Fruit fly (Drosophila melanogaster) whole organism, embryonic: ENCODE data around the gene CG3448.

ENCODE experiments used
- Blimp-1 ChIP-seq: fragments of 200-800 bp; sonication (Bioruptor generic); optimal IDR thresholded peaks from 3 replicates; lab custom pipeline; 2018; ENCODE audit warnings: missing biosample characterization, missing genetic modification characterization, mild to moderate bottlenecking, moderate library complexity, missing genetic modification reagents
- CG10959 ChIP-seq: fragments of 200-800 bp; sonication (Bioruptor generic); IDR thresholded peaks from 2 replicates; pipeline ENCODE4 v1.3.6; 2022; ENCODE audit warnings: missing biosample characterization, missing genetic modification characterization
- CG10979 ChIP-seq: fragments of 200-800 bp; sonication (Bioruptor generic); optimal IDR thresholded peaks from 2 replicates; lab custom pipeline; 2018; ENCODE audit warnings: missing biosample characterization, mild to moderate bottlenecking, missing genetic modification characterization, moderate library complexity
- CG11504 ChIP-seq: fragments of 200-800 bp; sonication (Bioruptor generic); optimal IDR thresholded peaks from 3 replicates; lab custom pipeline; 2019; ENCODE audit warnings: missing biosample characterization, mild to moderate bottlenecking, missing genetic modification characterization, moderate library complexity
- CG11696 ChIP-seq: fragments of 200-800 bp; sonication (Bioruptor generic); IDR thresholded peaks from 2 replicates; pipeline ENCODE4 v1.3.6; 2022; ENCODE audit warnings: missing biosample characterization, missing genetic modification characterization
- CG12391 ChIP-seq: fragments of 200-800 bp; sonication (Bioruptor generic); optimal IDR thresholded peaks from 3 replicates; lab custom pipeline; 2018; ENCODE audit warnings: missing biosample characterization, mild to moderate bottlenecking, missing genetic modification characterization, moderate library complexity
- CG12942 ChIP-seq: fragments of 200-800 bp; sonication (Bioruptor generic); optimal IDR thresholded peaks from 3 replicates; lab custom pipeline; 2016; ENCODE audit warnings: missing biosample characterization, missing genetic modification characterization
- CG13296 ChIP-seq: fragments of 200-800 bp; sonication (Bioruptor generic); optimal IDR thresholded peaks from 3 replicates; lab custom pipeline; 2018; ENCODE audit warnings: missing biosample characterization, mild to moderate bottlenecking, missing genetic modification characterization
- CG14014 ChIP-seq: fragments of 200-800 bp; sonication (Bioruptor generic); IDR thresholded peaks from 2 replicates; pipeline ENCODE4 v1.3.6; 2022; ENCODE audit warnings: missing biosample characterization, missing genetic modification characterization
- CG1603 ChIP-seq: fragments of 200-800 bp; sonication (Bioruptor generic); optimal IDR thresholded peaks from 2 replicates; lab custom pipeline; 2019; ENCODE audit warnings: missing biosample characterization, mild to moderate bottlenecking, missing genetic modification characterization, moderate library complexity
- CG17359 ChIP-seq: fragments of 200-800 bp; sonication (Bioruptor generic); optimal IDR thresholded peaks from 3 replicates; lab custom pipeline; 2018; ENCODE audit warnings: missing biosample characterization, mild to moderate bottlenecking, missing genetic modification characterization, moderate library complexity
- CG17829 ChIP-seq: fragments of 200-800 bp; optimal IDR thresholded peaks from 2 replicates; lab custom pipeline; 2019; ENCODE audit warnings: missing biosample characterization, mild to moderate bottlenecking, missing genetic modification characterization, moderate library complexity
- CG17912 ChIP-seq: fragments of 200-800 bp; sonication (Bioruptor generic); optimal IDR thresholded peaks from 2 replicates; lab custom pipeline; 2018; ENCODE audit warnings: missing biosample characterization, mild to moderate bottlenecking, missing genetic modification characterization
- CG2129 ChIP-seq: fragments of 200-800 bp; sonication (Bioruptor generic); IDR thresholded peaks from 2 replicates; pipeline ENCODE4 v1.3.6; 2022; ENCODE audit warnings: missing biosample characterization, missing genetic modification characterization; ENCODE audit not compliant: partially characterized antibody
- CG2678 ChIP-seq: fragments of 200-800 bp; sonication (Bioruptor generic); optimal IDR thresholded peaks from 3 replicates; lab custom pipeline; 2019; ENCODE audit warnings: missing biosample characterization, mild to moderate bottlenecking, missing genetic modification characterization, moderate library complexity
- CG2712 ChIP-seq: fragments of 200-800 bp; optimal IDR thresholded peaks from 3 replicates; lab custom pipeline; 2019; ENCODE audit warnings: missing biosample characterization, mild to moderate bottlenecking, missing genetic modification characterization, moderate library complexity
- CG31365 ChIP-seq: fragments of 200-800 bp; sonication (Bioruptor generic); optimal IDR thresholded peaks from 2 replicates; lab custom pipeline; 2018; ENCODE audit warnings: missing biosample characterization, mild to moderate bottlenecking, missing genetic modification characterization
- CG3847 ChIP-seq: fragments of 200-800 bp; sonication (Bioruptor generic); IDR thresholded peaks from 2 replicates; pipeline ENCODE4 v1.3.6; 2022; ENCODE audit warnings: missing biosample characterization, missing genetic modification characterization
- CG42726 ChIP-seq: fragments of 200-800 bp; sonication (Bioruptor generic); IDR thresholded peaks from 2 replicates; pipeline ENCODE4 v1.3.6; 2022; ENCODE audit warnings: missing biosample characterization, missing genetic modification characterization; ENCODE audit not compliant: partially characterized antibody
- CG4282 ChIP-seq: fragments of 200-800 bp; sonication (Bioruptor generic); optimal IDR thresholded peaks from 2 replicates; lab custom pipeline; 2016; ENCODE audit warnings: missing biosample characterization, missing genetic modification characterization
- CG4328 ChIP-seq: fragments of 200-800 bp; sonication (Bioruptor generic); optimal IDR thresholded peaks from 3 replicates; lab custom pipeline; 2017; ENCODE audit warnings: missing biosample characterization, missing genetic modification reagents, missing genetic modification characterization
- CG9215 ChIP-seq: fragments of 200-800 bp; sonication (Bioruptor generic); IDR thresholded peaks from 2 replicates; pipeline ENCODE4 v1.3.6; 2022; ENCODE audit warnings: missing biosample characterization, missing genetic modification characterization
- Drgx ChIP-seq: fragments of 200-800 bp; sonication (Bioruptor generic); IDR thresholded peaks from 2 replicates; pipeline ENCODE4 v1.3.6; 2022; ENCODE audit warnings: missing biosample characterization, missing genetic modification characterization
- Fer3 ChIP-seq: fragments of 200-800 bp; sonication (Bioruptor generic); optimal IDR thresholded peaks from 2 replicates; lab custom pipeline; 2018; ENCODE audit warnings: missing biosample characterization, mild to moderate bottlenecking, missing genetic modification characterization, moderate library complexity
- H15 ChIP-seq: fragments of 200-800 bp; sonication (Bioruptor generic); IDR thresholded peaks from 3 replicates; pipeline ENCODE4 v1.3.6; 2022; ENCODE audit warnings: missing biosample characterization, missing genetic modification characterization
- Hmr ChIP-seq: fragments of 200-800 bp; sonication (Bioruptor generic); optimal IDR thresholded peaks from 3 replicates; lab custom pipeline; 2017; ENCODE audit warnings: mild to moderate bottlenecking, missing biosample characterization, missing genetic modification reagents, missing genetic modification characterization
- Mes4 ChIP-seq: fragments of 200-800 bp; sonication (Bioruptor generic); optimal IDR thresholded peaks from 2 replicates; lab custom pipeline; 2016; ENCODE audit warnings: missing biosample characterization, missing genetic modification characterization
- Oli ChIP-seq: fragments of 200-800 bp; sonication (Bioruptor generic); optimal IDR thresholded peaks from 2 replicates; lab custom pipeline; 2018; ENCODE audit warnings: missing biosample characterization, mild to moderate bottlenecking, missing genetic modification characterization, moderate library complexity
- Sox100B ChIP-seq: fragments of 200-800 bp; sonication (Bioruptor generic); optimal IDR thresholded peaks from 3 replicates; lab custom pipeline; 2018; ENCODE audit warnings: missing biosample characterization, mild to moderate bottlenecking, missing genetic modification characterization
- Sox102F ChIP-seq: fragments of 200-800 bp; sonication (Bioruptor generic); optimal IDR thresholded peaks from 2 replicates; lab custom pipeline; 2018; ENCODE audit warnings: missing biosample characterization, mild to moderate bottlenecking, missing genetic modification characterization, moderate library complexity
- Trl ChIP-seq, 3 experiments: fragments of >200 bp in 2 of 3; fragments of 200-800 bp in 1 of 3; sonication (Bioruptor generic) in 1 of 3; optimal IDR thresholded peaks; 2 replicates in 1 of 3; 3 replicates in 2 of 3; lab custom pipeline; 2016 to 2017; ENCODE audit warnings: missing biosample characterization in 1 of 3, missing genetic modification characterization in 1 of 3
- grau ChIP-seq: fragments of 200-800 bp; optimal IDR thresholded peaks from 3 replicates; lab custom pipeline; 2019; ENCODE audit warnings: missing biosample characterization, mild to moderate bottlenecking, missing genetic modification characterization, moderate library complexity
- gt ChIP-seq: fragments of 200-800 bp; sonication (Bioruptor generic); IDR thresholded peaks from 2 replicates; pipeline ENCODE4 v1.3.6; 2022; ENCODE audit warnings: missing biosample characterization, missing genetic modification characterization
- ham ChIP-seq: fragments of 200-800 bp; sonication (Bioruptor generic); IDR thresholded peaks from 2 replicates; pipeline ENCODE4 v1.3.6; 2022; ENCODE audit warnings: missing biosample characterization, missing genetic modification characterization
- ken ChIP-seq: fragments of 200-800 bp; sonication (Bioruptor generic); IDR thresholded peaks from 3 replicates; pipeline ENCODE4 v1.3.6; 2022; ENCODE audit warnings: missing biosample characterization, missing genetic modification characterization
- klu ChIP-seq: fragments of 200-800 bp; sonication (Bioruptor generic); IDR thresholded peaks from 2 replicates; pipeline ENCODE4 v1.3.6; 2022; ENCODE audit warnings: missing biosample characterization, missing genetic modification characterization
- lov ChIP-seq, 2 experiments: fragments of 200-800 bp in 1 of 2; fragments of >200 bp in 1 of 2; sonication (Bioruptor generic) in 1 of 2; IDR thresholded peaks in 1 of 2; optimal IDR thresholded peaks in 1 of 2; 2 replicates in 1 of 2; 3 replicates in 1 of 2; pipeline versions ENCODE4 v1.3.6 to Lab custom; 2017 to 2022; ENCODE audit warnings: missing biosample characterization in 1 of 2, missing genetic modification characterization in 1 of 2
- nmo ChIP-seq: fragments of 200-800 bp; sonication (Bioruptor generic); optimal IDR thresholded peaks from 2 replicates; lab custom pipeline; 2018; ENCODE audit warnings: missing biosample characterization, mild to moderate bottlenecking, missing genetic modification characterization, moderate library complexity
- odd ChIP-seq: fragments of 200-800 bp; sonication (Bioruptor generic); optimal IDR thresholded peaks from 2 replicates; lab custom pipeline; 2017; ENCODE audit warnings: missing biosample characterization, mild to moderate bottlenecking, missing genetic modification characterization
- phol ChIP-seq: fragments of 200-800 bp; sonication (Bioruptor generic); optimal IDR thresholded peaks from 3 replicates; lab custom pipeline; 2018; ENCODE audit warnings: missing biosample characterization, mild to moderate bottlenecking, missing genetic modification characterization, moderate library complexity
- pum ChIP-seq: fragments of 200-800 bp; sonication (Bioruptor generic); optimal IDR thresholded peaks from 2 replicates; lab custom pipeline; 2016; ENCODE audit warnings: missing biosample characterization, missing genetic modification characterization
- shn ChIP-seq: fragments of 200-800 bp; sonication (Bioruptor generic); optimal IDR thresholded peaks from 3 replicates; lab custom pipeline; 2016; ENCODE audit warnings: missing biosample characterization, missing genetic modification characterization
- slou ChIP-seq: fragments of 200-800 bp; sonication (Bioruptor generic); optimal IDR thresholded peaks from 3 replicates; lab custom pipeline; 2016; ENCODE audit warnings: missing biosample characterization, missing genetic modification characterization
- so ChIP-seq: fragments of 200-800 bp; sonication (Bioruptor generic); IDR thresholded peaks from 3 replicates; pipeline ENCODE4 v1.3.6; 2022; ENCODE audit warnings: missing biosample characterization, missing genetic modification characterization
- stc ChIP-seq: fragments of 200-800 bp; sonication (Bioruptor generic); IDR thresholded peaks from 2 replicates; pipeline ENCODE4 v1.3.6; 2022; ENCODE audit warnings: missing biosample characterization, missing genetic modification characterization
- tio ChIP-seq: fragments of 200-800 bp; sonication (Bioruptor generic); optimal IDR thresholded peaks from 2 replicates; lab custom pipeline; 2017; ENCODE audit warnings: missing biosample characterization, missing genetic modification characterization, inconsistent platforms
- tup ChIP-seq: fragments of 200-800 bp; sonication (Bioruptor generic); optimal IDR thresholded peaks from 2 replicates; lab custom pipeline; 2016; ENCODE audit warnings: missing biosample characterization, mild to moderate bottlenecking, missing genetic modification characterization, moderate library complexity
- unpg ChIP-seq: fragments of 200-800 bp; sonication (Bioruptor generic); optimal IDR thresholded peaks from 3 replicates; lab custom pipeline; 2018; ENCODE audit warnings: missing biosample characterization, mild to moderate bottlenecking, missing genetic modification characterization, moderate library complexity
- vnd ChIP-seq: fragments of 200-800 bp; sonication (Bioruptor generic); IDR thresholded peaks from 3 replicates; pipeline ENCODE4 v1.3.6; 2022; ENCODE audit warnings: missing biosample characterization, missing genetic modification characterization; ENCODE audit not compliant: partially characterized antibody
- vvl ChIP-seq: fragments of 200-800 bp; sonication (Bioruptor generic); IDR thresholded peaks from 2 replicates; pipeline ENCODE4 v1.3.6; 2022; ENCODE audit warnings: missing biosample characterization, missing genetic modification characterization

CG3448 gene

DNA sequence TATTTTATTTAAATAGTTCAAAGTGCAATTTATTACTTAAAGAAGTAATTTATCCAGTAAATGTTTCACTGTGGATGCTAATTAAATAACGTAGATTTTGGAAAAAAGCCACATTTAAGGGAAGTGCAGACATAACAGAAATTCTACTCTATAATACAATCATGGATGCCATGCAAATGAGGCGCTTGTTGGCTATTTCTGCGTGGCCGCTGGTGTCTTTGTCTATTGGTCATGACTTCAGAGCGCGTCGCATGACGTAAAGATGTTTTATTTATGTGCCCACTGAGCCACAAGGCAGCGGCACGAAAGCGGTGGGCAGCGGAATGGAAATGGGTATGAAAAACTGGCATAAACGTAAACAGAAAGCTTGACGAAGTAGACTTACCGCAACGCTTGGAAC is 25.5 kb downstream of the CG3448 start (continued):
- no peak for TF ChIP-seq gt (GFP tag; lab: Robert Waterston, UW)
- peak; percentile 14 for TF ChIP-seq Hmr
- no peak for TF ChIP-seq tio (GFP tag; lab: Kevin White, UChicago)
- no peak for TF ChIP-seq CG17912 (GFP tag; lab: Kevin White, UChicago)
- no peak for TF ChIP-seq shn (GFP tag; lab: Kevin White, UChicago)
- TF ChIP-seq vnd (GFP tag; lab: Robert Waterston, UW), result no peak
- TF ChIP-seq Fer3, result no peak
- peak; percentile 25; the same call in 1 of the 2 replicates for TF ChIP-seq Drgx (GFP tag; lab: Robert Waterston, UW)
- TF ChIP-seq CG17359 (tag; lab: Kevin White, UChicago), result peak; percentile 35
- TF ChIP-seq CG9215 (GFP tag; lab: Robert Waterston, UW), result no peak
- TF ChIP-seq CG12942, result no peak
- TF ChIP-seq lov (optimal IDR thresholded peaks at IDR 0.05; lab: Kevin White, UChicago), result no peak
- no peak for TF ChIP-seq lov (GFP tag; IDR thresholded peaks at IDR 0.05; lab: Robert Waterston, UW)
- peak; percentile 42 for TF ChIP-seq Sox100B (GFP tag; lab: Kevin White, UChicago)
- peak; percentile 22 for TF ChIP-seq CG2712 (tag; lab: Kevin White, UChicago)
- no peak for TF ChIP-seq H15 (GFP tag; lab: Robert Waterston, UW)
- TF ChIP-seq ken, result 0 out of 3 replicates have a peak, but pooled peaks have one; percentile 17
- no peak for TF ChIP-seq CG4282
- no peak for TF ChIP-seq CG17829 (tag; lab: Kevin White, UChicago)
- no peak for TF ChIP-seq klu
- TF ChIP-seq vvl (GFP tag; lab: Robert Waterston, UW), result peak; percentile 76
- peak; percentile 48 for TF ChIP-seq CG11504 (tag; lab: Kevin White, UChicago)
- TF ChIP-seq CG31365 (tag; lab: Kevin White, UChicago), result no peak
- TF ChIP-seq CG10979 (tag; lab: Kevin White, UChicago), result peak; percentile 12
- peak; percentile 18 for TF ChIP-seq unpg (GFP tag; lab: Kevin White, UChicago)
- peak; percentile 82 for TF ChIP-seq CG11696
- no peak for TF ChIP-seq Mes4 (GFP tag; lab: Kevin White, UChicago)
- TF ChIP-seq CG42726 (GFP tag; lab: Robert Waterston, UW), result no peak
- TF ChIP-seq grau (tag; lab: Kevin White, UChicago), result peak; percentile 35
- no peak for TF ChIP-seq CG1603 (tag; lab: Kevin White, UChicago)
- peak; percentile 32 for TF ChIP-seq CG2678 (tag; lab: Kevin White, UChicago)
- TF ChIP-seq CG3847 (GFP tag; lab: Robert Waterston, UW), result no peak
- TF ChIP-seq odd (GFP tag; lab: Kevin White, UChicago), result no peak
- TF ChIP-seq so (GFP tag; lab: Robert Waterston, UW), result no peak
- peak; percentile 32 for TF ChIP-seq CG4328
- no peak for TF ChIP-seq CG12391
- no peak for TF ChIP-seq slou (GFP tag; lab: Kevin White, UChicago)
- peak; percentile 32 for TF ChIP-seq Sox102F (GFP tag; lab: Kevin White, UChicago)
- TF ChIP-seq phol (tag; lab: Kevin White, UChicago), result peak; percentile 16
- TF ChIP-seq Trl (optimal IDR thresholded peaks at IDR 0.05; lab: Kevin White, UChicago), result no peak
- no peak for TF ChIP-seq Trl (GFP tag; optimal IDR thresholded peaks at IDR 0.05; lab: Kevin White, UChicago)
- TF ChIP-seq pum (GFP tag; lab: Kevin White, UChicago), result no peak
- peak; percentile 9 for TF ChIP-seq Blimp-1 (GFP tag; lab: Kevin White, UChicago)
- peak; percentile 16 for TF ChIP-seq nmo (GFP tag; lab: Kevin White, UChicago)
- peak; percentile 21 for TF ChIP-seq Oli (tag; lab: Kevin White, UChicago)
- no peak for TF ChIP-seq tup (GFP tag; lab: Kevin White, UChicago)
- no peak for TF ChIP-seq ham (GFP tag; lab: Robert Waterston, UW)
- no peak; the same call in 1 of the 2 replicates for TF ChIP-seq CG14014 (GFP tag; lab: Robert Waterston, UW)
- TF ChIP-seq CG2129, result no peak
- TF ChIP-seq stc (GFP tag; lab: Robert Waterston, UW), result peak; percentile 17; the same call in 1 of the 2 replicates
- no peak for TF ChIP-seq CG10959
- TF ChIP-seq CG13296, result no peak
